Worm (Caenorhabditis elegans) whole organism, dauer: ENCODE measurements around the gene lec-9.
"Not testable (repeated sequence)": the region's sequence is repeated elsewhere in the genome, so short reads cannot be mapped to it uniquely, and the experiment has no call there.

Source experiments
- unc-62 ChIP-seq: sonication (generic microtip); optimal IDR thresholded peaks from 2 replicates; lab custom pipeline; 2017; ENCODE audit warnings: missing biosample characterization, missing genetic modification reagents, missing genetic modification characterization

The lec-9 gene

DNA sequence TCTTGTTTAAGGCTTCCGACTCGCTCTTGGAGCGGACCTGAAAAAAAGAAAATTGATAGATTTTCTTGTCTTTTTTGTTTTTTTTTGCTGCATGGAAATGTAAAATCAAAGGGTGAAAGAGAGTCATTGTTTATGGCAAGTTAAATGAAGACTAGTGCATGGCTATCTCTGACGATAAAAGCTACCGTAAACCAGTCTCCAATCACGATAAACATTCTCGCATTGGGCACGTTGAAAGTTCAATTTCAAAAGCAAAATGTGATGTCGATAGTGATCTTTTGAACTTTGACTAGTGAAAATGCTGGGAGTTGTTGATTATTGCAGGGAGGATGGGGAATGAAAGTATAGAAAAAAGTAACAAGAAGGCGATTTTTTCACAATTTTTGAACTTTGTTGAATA, 26.3 kb downstream of the lec-9 start:
- TF ChIP-seq unc-62 (GFP tag; lab: Kevin White, UChicago), result no peak

DNA sequence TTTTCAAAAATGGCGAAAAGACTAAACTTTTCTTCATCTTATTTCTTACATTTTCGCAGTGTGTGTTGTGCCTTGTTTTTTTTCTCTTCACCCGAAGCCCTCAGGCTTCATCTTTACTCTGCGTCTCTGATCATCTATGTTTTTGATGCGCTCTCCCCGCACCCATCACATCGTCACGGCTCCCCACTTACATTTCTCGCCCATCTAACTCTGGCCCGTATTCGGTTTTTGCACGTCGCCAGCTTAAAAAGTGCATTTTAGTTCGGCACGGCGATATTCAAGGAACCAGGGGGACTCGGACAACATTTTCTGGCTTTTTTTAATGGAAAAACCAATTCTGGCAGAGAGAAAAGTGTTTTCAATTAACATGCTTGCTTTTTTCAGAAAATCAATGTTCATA, 27.1 kb downstream of the lec-9 start:
- no peak for TF ChIP-seq unc-62 (GFP tag; lab: Kevin White, UChicago)

ce11 chrX:17627923-17628322, 27.6 kb downstream of the lec-9 start:
- no peak for TF ChIP-seq unc-62 (GFP tag; lab: Kevin White, UChicago)

- no peak for TF ChIP-seq unc-62 (GFP tag; lab: Kevin White, UChicago)
These were observed 28.1 kb downstream of the lec-9 start for ce11 chrX:17628345-17628744.

DNA sequence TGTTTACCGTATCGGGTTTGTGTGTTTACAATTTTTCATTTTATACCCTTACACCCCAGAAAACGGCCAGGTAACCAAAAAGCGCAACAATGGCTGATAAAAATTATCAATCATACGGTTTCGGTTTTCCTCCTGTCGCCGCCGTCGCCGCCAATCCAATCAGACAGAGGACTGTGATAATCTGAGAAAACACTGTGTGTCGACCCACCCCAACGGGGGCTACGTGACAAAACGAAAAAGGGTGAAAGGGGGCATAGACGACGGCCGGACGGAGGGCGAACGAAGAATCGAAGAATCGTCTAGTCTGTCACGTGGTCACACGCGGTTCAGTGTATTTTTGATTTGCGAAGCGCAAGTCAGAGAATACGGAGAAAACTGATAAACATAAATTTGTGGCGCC, 30.6 kb downstream of the lec-9 start:
- TF ChIP-seq unc-62 (GFP tag; lab: Kevin White, UChicago), result no peak

- no peak for TF ChIP-seq unc-62 (GFP tag; lab: Kevin White, UChicago)
These were observed 31.4 kb downstream of the lec-9 start for ce11 chrX:17631703-17632102.

- TF ChIP-seq unc-62 (GFP tag; lab: Kevin White, UChicago), result no peak
These were observed 32.9 kb downstream of the lec-9 start for ce11 chrX:17633166-17633565.

- no peak for TF ChIP-seq unc-62 (GFP tag; lab: Kevin White, UChicago)
These were observed 34.0 kb downstream of the lec-9 start for ce11 chrX:17634245-17634644.

- TF ChIP-seq unc-62 (GFP tag; lab: Kevin White, UChicago), result no peak
These were observed 36.0 kb downstream of the lec-9 start for ce11 chrX:17636326-17636735.

DNA sequence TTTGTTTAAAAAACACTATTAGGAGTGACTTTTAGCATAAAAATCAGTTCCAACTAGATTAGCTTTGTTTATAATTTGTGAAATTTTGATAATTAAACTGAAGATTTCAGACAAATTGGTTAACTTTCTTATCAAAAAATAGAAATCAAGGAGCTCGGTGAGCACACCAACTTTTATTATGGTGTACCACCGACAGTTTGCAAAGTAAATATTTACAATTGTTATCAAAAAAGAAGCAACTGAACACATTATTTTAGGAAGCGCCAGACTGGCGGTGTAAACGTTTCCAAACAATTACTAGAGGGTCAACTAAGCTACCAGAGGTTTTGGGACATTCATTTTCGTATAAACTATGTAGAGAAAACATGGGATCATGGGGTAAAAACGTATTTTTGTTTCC, 37.2 kb downstream of the lec-9 start:
- TF ChIP-seq unc-62 (GFP tag; lab: Kevin White, UChicago), result no peak

- TF ChIP-seq unc-62 (GFP tag; lab: Kevin White, UChicago), result no peak
These were observed 38.2 kb downstream of the lec-9 start for ce11 chrX:17638460-17638859.

- no peak for TF ChIP-seq unc-62 (GFP tag; lab: Kevin White, UChicago)
These were observed 38.7 kb downstream of the lec-9 start for ce11 chrX:17638970-17639369.

DNA sequence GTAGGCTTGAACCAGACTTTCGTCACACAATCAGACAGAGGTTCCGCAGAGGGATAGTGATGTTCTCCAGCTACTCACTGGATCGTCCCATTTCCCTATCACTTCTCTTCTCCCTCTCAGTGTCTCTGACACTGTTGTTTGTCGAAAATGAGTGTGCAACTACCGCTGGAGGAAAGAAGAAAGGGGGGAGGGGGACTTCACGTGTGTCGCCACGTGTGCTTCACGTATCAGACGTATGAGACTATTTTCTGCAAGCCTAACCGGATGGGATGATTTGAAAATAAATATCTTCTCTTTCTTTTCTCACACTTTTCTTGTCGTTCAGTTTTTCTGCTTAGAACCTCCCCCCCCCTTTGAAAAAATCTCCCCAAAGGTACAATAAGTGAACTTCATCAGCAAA, 40.5 kb downstream of the lec-9 start, which contains the start of gene H18N23.2:
H18N23.2 (minus strand) TSS at position 82 of the 400 bp plus-strand sequence.
- no peak for TF ChIP-seq unc-62 (GFP tag; lab: Kevin White, UChicago)

ce11 chrX:17642832-17643231, 42.5 kb downstream of the lec-9 start:
- TF ChIP-seq unc-62 (GFP tag; lab: Kevin White, UChicago), result no peak

- no peak for TF ChIP-seq unc-62 (GFP tag; lab: Kevin White, UChicago)
These were observed 43.5 kb downstream of the lec-9 start for ce11 chrX:17643812-17644211.

ce11 chrX:17649380-17649779, 49.1 kb downstream of the lec-9 start, which contains the start of gene tmem-218:
Gene tmem-218, plus strand, starts transcription at chrX:17649680.
- not testable (repeated sequence) for TF ChIP-seq unc-62 (GFP tag; lab: Kevin White, UChicago)
